Fruit fly (Drosophila melanogaster): ENCODE measurements around the gene CG13643.

Gene CG13643

dm6 chr3R:24864719-24865400, 40.9 kb downstream of the CG13643 start, which contains the start of the genes Srg1 and Elal (continued):
- TF ChIP-seq CG7357 (GFP tag; IDR thresholded peaks at IDR 0.05) (no peak), Hr39 (optimal IDR thresholded peaks at IDR 0.05) (no peak), Atf-2 (GFP tag; optimal IDR thresholded peaks at IDR 0.05) (no peak), gt (GFP tag; IDR thresholded peaks at IDR 0.05) (no peak), CG1602 (GFP tag; optimal IDR thresholded peaks at IDR 0.05) (no peak), NfI (GFP tag; optimal IDR thresholded peaks at IDR 0.05) (no peak), CG8359 (GFP tag; optimal IDR thresholded peaks at IDR 0.05; ENCODE audit: borderline replicate concordance) (no peak), toy (GFP tag; IDR thresholded peaks at IDR 0.05) (0 out of 2 replicates have a peak, but pooled peaks have one; percentile 12), CG4360 (GFP tag; IDR thresholded peaks at IDR 0.05) (no peak), CG4424 (GFP tag; optimal IDR thresholded peaks at IDR 0.05) (no peak), dan (GFP tag; IDR thresholded peaks at IDR 0.05) (no peak), CG5180 (GFP tag; optimal IDR thresholded peaks at IDR 0.05) (no peak), gem (tag; optimal IDR thresholded peaks at IDR 0.05) (no peak), MBD-R2 (GFP tag; IDR thresholded peaks at IDR 0.05) (no peak; the same call in 1 of the 2 replicates), Hr3 (GFP tag; optimal IDR thresholded peaks at IDR 0.05) (no peak), Oli (tag; optimal IDR thresholded peaks at IDR 0.05) (peak; percentile 18), Lhr (GFP tag; optimal IDR thresholded peaks at IDR 0.05) (no peak), ara (GFP tag; IDR thresholded peaks at IDR 0.05) (no peak), Bgb (GFP tag; IDR thresholded peaks at IDR 0.05; ENCODE audit: partially characterized antibody) (no peak), tgo (GFP tag; IDR thresholded peaks at IDR 0.05) (no peak), zen (tag; optimal IDR thresholded peaks at IDR 0.05) (peak; percentile 25), Nf-YC (tag; optimal IDR thresholded peaks at IDR 0.05) (no peak), Adf1 (GFP tag; IDR thresholded peaks at IDR 0.05) (no peak), grau (tag; optimal IDR thresholded peaks at IDR 0.05) (peak; percentile 59), CG16813 (GFP tag; IDR thresholded peaks at IDR 0.05; ENCODE audit: partially characterized antibody) (no peak), gfzf (GFP tag; optimal IDR thresholded peaks at IDR 0.05) (no peak), esg (GFP tag; conservative IDR thresholded peaks at IDR 0.05) (0 out of 2 replicates have a peak, but pooled peaks have one; percentile 4), CG15011 (GFP tag; optimal IDR thresholded peaks at IDR 0.05) (no peak), ac (GFP tag; optimal IDR thresholded peaks at IDR 0.05) (no peak), CG17568 (GFP tag; optimal IDR thresholded peaks at IDR 0.05) (no peak), CG8944 (GFP tag; optimal IDR thresholded peaks at IDR 0.05) (no peak), CG3163 (GFP tag; optimal IDR thresholded peaks at IDR 0.05) (no peak), grn (GFP tag; optimal IDR thresholded peaks at IDR 0.05) (no peak), Dp (GFP tag; optimal IDR thresholded peaks at IDR 0.05) (no peak), CG15514 (GFP tag; optimal IDR thresholded peaks at IDR 0.05) (no peak), E2f1 (GFP tag; IDR thresholded peaks at IDR 0.05) (0 out of 2 replicates have a peak, but pooled peaks have one; percentile 17), sim (GFP tag; IDR thresholded peaks at IDR 0.05) (no peak), repo (GFP tag; optimal IDR thresholded peaks at IDR 0.05) (no peak), twi (tag; optimal IDR thresholded peaks at IDR 0.05) (no peak), jigr1 (GFP tag; IDR thresholded peaks at IDR 0.05) (no peak), Gug (GFP tag; IDR thresholded peaks at IDR 0.05) (no peak), unc-4 (GFP tag; IDR thresholded peaks at IDR 0.05; ENCODE audit: partially characterized antibody) (no peak), Fer3 (tag; optimal IDR thresholded peaks at IDR 0.05) (no peak), ems (GFP tag; optimal IDR thresholded peaks at IDR 0.05) (no peak), CG10543 (GFP tag; optimal IDR thresholded peaks at IDR 0.05) (no peak), CG34224 (GFP tag; IDR thresholded peaks at IDR 0.05; ENCODE audit: partially characterized antibody) (no peak), CrebB (tag; optimal IDR thresholded peaks at IDR 0.05) (no peak), Ptx1 (GFP tag; IDR thresholded peaks at IDR 0.05) (no peak), CG17612 (GFP tag; IDR thresholded peaks at IDR 0.05) (no peak), az2 (GFP tag; optimal IDR thresholded peaks at IDR 0.05) (no peak), schlank (tag; optimal IDR thresholded peaks at IDR 0.05) (no peak)
